Worm (Caenorhabditis elegans): Measurements from ENCODE around the gene cyc-2.1.

The cyc-2.1 gene

DNA sequence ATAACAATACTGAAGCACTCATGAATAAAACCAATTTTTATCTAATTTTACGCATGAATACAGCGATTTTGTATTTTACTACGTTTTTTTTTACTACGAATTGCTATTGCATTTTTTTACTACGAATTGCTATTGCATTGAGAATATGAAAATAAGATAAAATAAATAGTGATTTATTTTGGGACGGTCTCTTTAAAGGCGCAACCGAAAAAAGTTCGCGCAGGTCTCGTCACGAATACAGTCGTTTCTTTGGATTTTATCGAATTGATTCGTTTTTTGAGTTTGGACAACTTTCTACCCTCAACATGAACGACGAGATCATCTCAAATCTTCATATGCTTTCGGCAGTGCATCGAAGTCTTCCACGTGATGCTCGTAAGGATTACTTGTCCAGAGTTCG lies 3.0 kb upstream of the cyc-2.1 start, which contains the start of gene Y17G9B.4:
TSS of gene Y17G9B.4 (plus strand) at position 306 of the 400 bp plus-strand sequence.
- no peak for TF ChIP-seq blmp-1 (tag; optimal IDR thresholded peaks at IDR 0.05)
- TF ChIP-seq skn-1 (tag; optimal IDR thresholded peaks at IDR 0.05), result no peak
- no peak for TF ChIP-seq F16B12.6 (tag; optimal IDR thresholded peaks at IDR 0.05)
- no peak for TF ChIP-seq nhr-12 (tag; optimal IDR thresholded peaks at IDR 0.05)
- TF ChIP-seq snpc-4 (tag; optimal IDR thresholded peaks at IDR 0.05), result no peak
- no peak for TF ChIP-seq xbp-1 (tag; optimal IDR thresholded peaks at IDR 0.05)
- no peak for TF ChIP-seq ceh-63 (GFP tag; optimal IDR thresholded peaks at IDR 0.05)
- TF ChIP-seq mab-9 (GFP tag; IDR thresholded peaks at IDR 0.05), result no peak
- no peak for TF ChIP-seq efl-1 (optimal IDR thresholded peaks at IDR 0.05)
- no peak for TF ChIP-seq efl-1 (GFP tag; optimal IDR thresholded peaks at IDR 0.05 in 1 of 2)
- no peak for TF ChIP-seq lir-3 (tag; optimal IDR thresholded peaks at IDR 0.05; ENCODE audit: poor library complexity)
- no peak for TF ChIP-seq ama-1 (optimal IDR thresholded peaks at IDR 0.05)
- TF ChIP-seq fkh-4 (tag; optimal IDR thresholded peaks at IDR 0.05; ENCODE audit: borderline replicate concordance), result no peak
- TF ChIP-seq tlp-1 (tag; optimal IDR thresholded peaks at IDR 0.05), result no peak
- no peak for TF ChIP-seq lin-39 (tag; optimal IDR thresholded peaks at IDR 0.05)
- TF ChIP-seq dpl-1 (GFP tag; optimal IDR thresholded peaks at IDR 0.05), result no peak
- no peak for TF ChIP-seq nhr-11 (tag; optimal IDR thresholded peaks at IDR 0.05)
- no peak for TF ChIP-seq nhr-28 (tag; optimal IDR thresholded peaks at IDR 0.05)
- no peak for TF ChIP-seq nhr-20 (tag; optimal IDR thresholded peaks at IDR 0.05)
- TF ChIP-seq elt-3 (tag; optimal IDR thresholded peaks at IDR 0.05), result no peak

ce11 chrIV:4749728-4750278 lies 991 bp upstream of the cyc-2.1 start, which contains the start of the genes rpl-20 and Y17G9B.5:
Gene rpl-20, minus strand, starts transcription at chrIV:4749778.
Gene Y17G9B.5, plus strand, starts transcription at chrIV:4750240.
- TF ChIP-seq lin-13 (GFP tag; optimal IDR thresholded peaks at IDR 0.05) (peak; percentile 100), skn-1 (tag; optimal IDR thresholded peaks at IDR 0.05) (peak; percentile 99), hlh-17 (GFP tag; optimal IDR thresholded peaks at IDR 0.05; ENCODE audit: borderline replicate concordance) (peak; percentile 73), ces-1 (GFP tag; optimal IDR thresholded peaks at IDR 0.05) (peak; percentile 81), nhr-11 (tag; optimal IDR thresholded peaks at IDR 0.05) (peak; percentile 98), dsc-1 (tag; optimal IDR thresholded peaks at IDR 0.05) (peak; percentile 100), nhr-19 (GFP tag; conservative IDR thresholded peaks at IDR 0.05) (peak; percentile 100), nhr-76 (tag; optimal IDR thresholded peaks at IDR 0.05) (peak; percentile 81), jun-1 (tag; optimal IDR thresholded peaks at IDR 0.05) (peak; percentile 99), aly-2 (tag; optimal IDR thresholded peaks at IDR 0.05) (peak; percentile 100), nhr-12 (tag; optimal IDR thresholded peaks at IDR 0.05) (peak; percentile 78), nhr-90 (tag; optimal IDR thresholded peaks at IDR 0.05; ENCODE audit: poor library complexity) (peak; percentile 100), nhr-84 (tag; optimal IDR thresholded peaks at IDR 0.05) (peak; percentile 91), Y116A8C.19 (tag; optimal IDR thresholded peaks at IDR 0.05; ENCODE audit: borderline replicate concordance) (peak; percentile 81), C34B4.2 (tag; optimal IDR thresholded peaks at IDR 0.05) (peak; percentile 98), elt-3 (tag; optimal IDR thresholded peaks at IDR 0.05) (peak; percentile 85 to 100 (median 100)), grh-1 (GFP tag; IDR thresholded peaks at IDR 0.05) (peak; percentile 100), hpl-2 (GFP tag; optimal IDR thresholded peaks at IDR 0.05) (peak; percentile 97), nhr-47 (tag; optimal IDR thresholded peaks at IDR 0.05) (peak; percentile 100), tlp-1 (tag; optimal IDR thresholded peaks at IDR 0.05) (no peak), isw-1 (GFP tag; IDR thresholded peaks at IDR 0.05) (peak; percentile 100), swsn-7 (tag; optimal IDR thresholded peaks at IDR 0.05) (peak; percentile 100), efl-1 (optimal IDR thresholded peaks at IDR 0.05) (peak; percentile 97 to 98), efl-1 (GFP tag; optimal IDR thresholded peaks at IDR 0.05 in 1 of 2) (peak; percentile 91 to 99), alr-1 (tag; optimal IDR thresholded peaks at IDR 0.05; ENCODE audit: borderline replicate concordance) (no peak), C04F5.9 (tag; optimal IDR thresholded peaks at IDR 0.05) (peak; percentile 97), egl-13 (tag; optimal IDR thresholded peaks at IDR 0.05) (peak; percentile 100), ceh-63 (GFP tag; optimal IDR thresholded peaks at IDR 0.05) (peak; percentile 96), nhr-20 (tag; optimal IDR thresholded peaks at IDR 0.05) (peak; percentile 100), unc-30 (tag; optimal IDR thresholded peaks at IDR 0.05) (peak; percentile 91), ets-5 (GFP tag; IDR thresholded peaks at IDR 0.05) (peak; percentile 100), snu-23 (GFP tag; optimal IDR thresholded peaks at IDR 0.05) (peak; percentile 100), nhr-28 (tag; optimal IDR thresholded peaks at IDR 0.05) (peak; percentile 82), dpl-1 (GFP tag; optimal IDR thresholded peaks at IDR 0.05) (peak; percentile 94 to 96 (median 96)), mep-1 (tag; optimal IDR thresholded peaks at IDR 0.05) (peak; percentile 100), mef-2 (tag; optimal IDR thresholded peaks at IDR 0.05) (peak; percentile 97), xbp-1 (tag; optimal IDR thresholded peaks at IDR 0.05) (peak; percentile 100), lsy-2 (tag; optimal IDR thresholded peaks at IDR 0.05) (peak; percentile 100), mdl-1 (tag; optimal IDR thresholded peaks at IDR 0.05) (peak in 1 of 2 experiments; percentile 98), hlh-4 (tag; optimal IDR thresholded peaks at IDR 0.05) (peak; percentile 70), fkh-8 (tag; optimal IDR thresholded peaks at IDR 0.05) (peak; percentile 100)

Data from whole organism, L1 larva.